Worm (Caenorhabditis elegans) whole organism, early embryonic: Measurements from ENCODE around the gene dpy-31.

Experiments used
- B0310.2 ChIP-seq: sonication (generic microtip); optimal IDR thresholded peaks from 2 replicates; lab custom pipeline; 2016; ENCODE audit warnings: mild to moderate bottlenecking, missing genetic modification characterization, missing compliant biosample characterization
- ama-1 ChIP-seq: fragments of 150-350 bp; optimal IDR thresholded peaks from 2 replicates; lab custom pipeline; 2014
- ceh-36 ChIP-seq: sonication (generic microtip); optimal IDR thresholded peaks from 2 replicates; lab custom pipeline; 2016; ENCODE audit warnings: missing genetic modification characterization, inconsistent platforms, missing compliant biosample characterization
- ets-7 ChIP-seq: sonication (generic microtip); optimal IDR thresholded peaks from 2 replicates; lab custom pipeline; 2016; ENCODE audit warnings: missing genotype, missing genetic modification characterization, missing compliant biosample characterization
- pes-1 ChIP-seq: fragments of 200-800 bp; sonication (Bioruptor generic); IDR thresholded peaks from 2 replicates; pipeline ENCODE4 v1.3.6; 2022; ENCODE audit warnings: missing genetic modification reagents, missing genetic modification characterization, missing compliant biosample characterization
- scrt-1 ChIP-seq: fragments of 200-800 bp; sonication (Bioruptor generic); IDR thresholded peaks from 2 replicates; pipeline ENCODE4 v1.3.6; 2022; ENCODE audit warnings: missing genetic modification characterization, missing compliant biosample characterization
- sea-1 ChIP-seq: fragments of 200-800 bp; sonication (Bioruptor generic); conservative IDR thresholded peaks from 2 replicates; pipeline ENCODE4 v1.3.6; 2022; ENCODE audit warnings: missing genetic modification characterization, missing compliant biosample characterization
- tbx-11 ChIP-seq: fragments of 200-800 bp; sonication (Bioruptor generic); IDR thresholded peaks from 2 replicates; pipeline ENCODE4 v1.3.6; 2022; ENCODE audit warnings: missing genetic modification characterization, missing compliant biosample characterization
- tbx-37 ChIP-seq: fragments of 200-800 bp; sonication (Bioruptor generic); conservative IDR thresholded peaks from 2 replicates; pipeline ENCODE4 v1.3.6; 2022; ENCODE audit warnings: missing genetic modification reagents, missing genetic modification characterization, missing compliant biosample characterization
- tra-4 ChIP-seq: sonication (generic microtip); optimal IDR thresholded peaks from 2 replicates; lab custom pipeline; 2017; ENCODE audit warnings: missing genetic modification characterization, missing compliant biosample characterization

DNA sequence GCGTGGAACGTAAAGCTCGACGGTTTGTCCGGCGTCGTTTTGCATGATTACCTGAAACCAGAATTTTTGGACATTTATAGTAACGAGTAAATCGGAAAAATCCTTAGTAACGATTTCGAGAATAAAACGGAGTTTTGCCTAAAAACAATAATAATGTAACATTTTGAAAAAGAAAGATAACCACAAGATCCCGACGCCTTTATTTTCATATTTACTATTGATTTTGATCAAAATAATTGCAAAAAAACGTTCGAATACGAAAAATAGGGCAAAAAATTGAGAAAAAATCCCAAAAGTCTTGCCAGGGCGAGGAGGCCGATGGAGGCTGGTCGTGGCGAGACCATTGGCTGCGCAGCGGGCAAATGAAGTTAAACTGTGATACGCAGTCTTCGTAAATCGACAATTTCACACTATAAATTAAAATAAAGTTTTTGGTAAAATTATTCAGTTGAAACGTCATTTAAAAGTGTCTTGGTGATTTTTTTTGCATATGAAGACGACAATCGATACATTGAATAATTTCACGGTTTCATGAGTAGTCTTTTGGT lies 12.4 kb upstream of the dpy-31 start, which contains the start of gene rps-21:
- no peak for TF ChIP-seq tbx-11
- no peak for TF ChIP-seq scrt-1
- no peak for TF ChIP-seq ets-7
- TF ChIP-seq ama-1 (lab: Kevin White, UChicago): no peak
- TF ChIP-seq sea-1 (GFP tag; lab: Robert Waterston, UW): no peak
- TF ChIP-seq pes-1 (GFP tag; lab: Robert Waterston, UW): 0 out of 2 replicates have a peak, but pooled peaks have one; percentile 32
- TF ChIP-seq B0310.2 (tag; lab: Kevin White, UChicago): no peak
- no peak for TF ChIP-seq tra-4 (tag; lab: Kevin White, UChicago)
- TF ChIP-seq tbx-37 (GFP tag; lab: Robert Waterston, UW): no peak; the same call in 1 of the 2 replicates
- no peak for TF ChIP-seq ceh-36
